Fruit fly (Drosophila melanogaster) whole organism, embryonic: ENCODE measurements around the gene Targ3.

Experiments
- BEAF-32 ChIP-seq: fragments of 200-800 bp; sonication (Bioruptor generic); optimal IDR thresholded peaks from 3 replicates; lab custom pipeline; 2017; ENCODE audit warnings: missing biosample characterization, missing genetic modification characterization, mild to moderate bottlenecking, moderate library complexity, missing genetic modification reagents
- Bteb2 ChIP-seq: fragments of 200-800 bp; sonication (Bioruptor generic); optimal IDR thresholded peaks from 2 replicates; lab custom pipeline; 2016; ENCODE audit warnings: missing biosample characterization, missing genetic modification characterization
- CG10366 ChIP-seq: fragments of 200-800 bp; sonication (Bioruptor generic); IDR thresholded peaks from 2 replicates; pipeline ENCODE4 v1.3.6; 2022; ENCODE audit warnings: missing biosample characterization, missing genetic modification characterization
- CG12744 ChIP-seq: fragments of 200-800 bp; sonication (Bioruptor generic); optimal IDR thresholded peaks from 2 replicates; lab custom pipeline; 2016; ENCODE audit warnings: missing biosample characterization, missing genetic modification characterization
- CG13775 ChIP-seq: fragments of 200-800 bp; sonication (Bioruptor generic); optimal IDR thresholded peaks from 3 replicates; lab custom pipeline; 2017; ENCODE audit warnings: missing biosample characterization, mild to moderate bottlenecking, missing genetic modification characterization
- CG14965 ChIP-seq: fragments of 200-800 bp; sonication (Bioruptor generic); optimal IDR thresholded peaks from 2 replicates; lab custom pipeline; 2016; ENCODE audit warnings: missing biosample characterization, missing genetic modification characterization, borderline replicate concordance
- CG15011 ChIP-seq: fragments of 200-800 bp; sonication (Bioruptor generic); optimal IDR thresholded peaks from 3 replicates; lab custom pipeline; 2018; ENCODE audit warnings: missing biosample characterization, mild to moderate bottlenecking, missing genetic modification characterization
- CG16813 ChIP-seq: fragments of 200-800 bp; sonication (Bioruptor generic); IDR thresholded peaks from 3 replicates; pipeline ENCODE4 v1.3.6; 2022; ENCODE audit warnings: missing biosample characterization, missing genetic modification characterization; ENCODE audit not compliant: partially characterized antibody
- CG17328 ChIP-seq: fragments of 200-800 bp; sonication (Bioruptor generic); IDR thresholded peaks from 2 replicates; pipeline ENCODE4 v1.3.6; 2022; ENCODE audit warnings: missing biosample characterization, missing genetic modification characterization
- CG17359 ChIP-seq: fragments of 200-800 bp; sonication (Bioruptor generic); optimal IDR thresholded peaks from 3 replicates; lab custom pipeline; 2018; ENCODE audit warnings: missing biosample characterization, mild to moderate bottlenecking, missing genetic modification characterization, moderate library complexity
- CG30403 ChIP-seq: fragments of 200-800 bp; sonication (Bioruptor generic); optimal IDR thresholded peaks from 3 replicates; lab custom pipeline; 2016; ENCODE audit warnings: missing biosample characterization, missing genetic modification characterization
- CG3281 ChIP-seq: fragments of 200-800 bp; sonication (Bioruptor generic); optimal IDR thresholded peaks from 3 replicates; lab custom pipeline; 2017; ENCODE audit warnings: missing biosample characterization, mild to moderate bottlenecking, missing genetic modification characterization
- CG3838 ChIP-seq: fragments of 200-800 bp; sonication (Bioruptor generic); optimal IDR thresholded peaks from 3 replicates; lab custom pipeline; 2016; ENCODE audit warnings: missing biosample characterization, missing genetic modification characterization
- CG6175 ChIP-seq: fragments of 200-800 bp; sonication (Bioruptor generic); IDR thresholded peaks from 3 replicates; pipeline ENCODE4 v1.3.6; 2022; ENCODE audit warnings: missing biosample characterization, missing genetic modification characterization
- CG7786 ChIP-seq: fragments of 200-800 bp; sonication (Bioruptor generic); optimal IDR thresholded peaks from 2 replicates; lab custom pipeline; 2016; ENCODE audit warnings: missing biosample characterization, missing genetic modification characterization
- CG7928 ChIP-seq: fragments of 200-800 bp; sonication (Bioruptor generic); optimal IDR thresholded peaks from 2 replicates; lab custom pipeline; 2017; ENCODE audit warnings: missing biosample characterization, mild to moderate bottlenecking, missing genetic modification characterization
- CG8089 ChIP-seq: fragments of 200-800 bp; sonication (Bioruptor generic); optimal IDR thresholded peaks from 3 replicates; lab custom pipeline; 2016; ENCODE audit warnings: missing biosample characterization, missing genetic modification characterization
- CG8359 ChIP-seq: fragments of 200-800 bp; sonication (Bioruptor generic); optimal IDR thresholded peaks from 2 replicates; lab custom pipeline; 2017; ENCODE audit warnings: missing biosample characterization, mild to moderate bottlenecking, missing genetic modification characterization, borderline replicate concordance
- CG8765 ChIP-seq: fragments of 200-800 bp; sonication (Bioruptor generic); IDR thresholded peaks from 2 replicates; pipeline ENCODE4 v1.3.6; 2022; ENCODE audit warnings: missing biosample characterization, missing genetic modification characterization
- CG9727 ChIP-seq: fragments of 200-800 bp; sonication (Bioruptor generic); optimal IDR thresholded peaks from 3 replicates; lab custom pipeline; 2017; ENCODE audit warnings: missing biosample characterization, mild to moderate bottlenecking, missing genetic modification characterization
- CrebB ChIP-seq: fragments of 200-800 bp; sonication (Bioruptor generic); optimal IDR thresholded peaks from 3 replicates; lab custom pipeline; 2018; ENCODE audit warnings: missing biosample characterization, mild to moderate bottlenecking, missing genetic modification characterization
- Dll ChIP-seq: fragments of 200-800 bp; sonication (Bioruptor generic); IDR thresholded peaks from 4 replicates; pipeline ENCODE4 v1.3.6; 2022; ENCODE audit warnings: missing biosample characterization, missing genetic modification characterization; ENCODE audit not compliant: partially characterized antibody
- Doc3 ChIP-seq: fragments of 200-800 bp; sonication (Bioruptor generic); IDR thresholded peaks from 3 replicates; pipeline ENCODE4 v1.3.6; 2022; ENCODE audit warnings: missing biosample characterization, missing genetic modification characterization; ENCODE audit not compliant: partially characterized antibody
- Dref ChIP-seq: fragments of 200-800 bp; sonication (Bioruptor generic); IDR thresholded peaks from 2 replicates; pipeline ENCODE4 v1.3.6; 2022; ENCODE audit warnings: missing biosample characterization, missing genetic modification characterization
- Drgx ChIP-seq: fragments of 200-800 bp; sonication (Bioruptor generic); IDR thresholded peaks from 2 replicates; pipeline ENCODE4 v1.3.6; 2022; ENCODE audit warnings: missing biosample characterization, missing genetic modification characterization
- HLH4C ChIP-seq: fragments of 200-800 bp; sonication (Bioruptor generic); IDR thresholded peaks from 3 replicates; pipeline ENCODE4 v1.3.6; 2022; ENCODE audit warnings: missing biosample characterization, missing genetic modification characterization; ENCODE audit not compliant: partially characterized antibody
- Hr39 ChIP-seq: fragments of >200 bp; optimal IDR thresholded peaks from 2 replicates; lab custom pipeline; 2017
- Hsf ChIP-seq: fragments of 200-800 bp; sonication (Bioruptor generic); optimal IDR thresholded peaks from 3 replicates; lab custom pipeline; 2016; ENCODE audit warnings: missing biosample characterization, missing genetic modification characterization
- NC2α ChIP-seq: fragments of 200-800 bp; sonication (Bioruptor generic); optimal IDR thresholded peaks from 2 replicates; lab custom pipeline; 2016; ENCODE audit warnings: missing biosample characterization, missing genetic modification characterization
- Nf-YC ChIP-seq: fragments of 200-800 bp; optimal IDR thresholded peaks from 3 replicates; lab custom pipeline; 2019; ENCODE audit warnings: missing biosample characterization, mild to moderate bottlenecking, missing genetic modification characterization, moderate library complexity
- Opbp ChIP-seq: fragments of 200-800 bp; sonication (Bioruptor generic); IDR thresholded peaks from 3 replicates; pipeline ENCODE4 v1.3.6; 2022; ENCODE audit warnings: missing biosample characterization, missing genetic modification characterization; ENCODE audit not compliant: partially characterized antibody
- PHDP ChIP-seq: fragments of 200-800 bp; sonication (Bioruptor generic); optimal IDR thresholded peaks from 3 replicates; lab custom pipeline; 2018; ENCODE audit warnings: missing biosample characterization, mild to moderate bottlenecking, missing genetic modification characterization, moderate library complexity
- Poxn ChIP-seq: fragments of 200-800 bp; sonication (Bioruptor generic); IDR thresholded peaks from 2 replicates; pipeline ENCODE4 v1.3.6; 2022; ENCODE audit warnings: missing biosample characterization, missing genetic modification characterization
- Rfx ChIP-seq: fragments of 200-800 bp; sonication (Bioruptor generic); IDR thresholded peaks from 2 replicates; pipeline ENCODE4 v1.3.6; 2022; ENCODE audit warnings: missing biosample characterization, missing genetic modification characterization
- Sry-δ ChIP-seq: fragments of 200-800 bp; sonication (Bioruptor generic); optimal IDR thresholded peaks from 2 replicates; lab custom pipeline; 2016; ENCODE audit warnings: missing biosample characterization, missing genetic modification characterization
- bigmax ChIP-seq: fragments of 200-800 bp; sonication (Bioruptor generic); optimal IDR thresholded peaks from 2 replicates; lab custom pipeline; 2018; ENCODE audit warnings: missing biosample characterization, mild to moderate bottlenecking, missing genetic modification characterization
- cg ChIP-seq: fragments of 200-800 bp; sonication (Bioruptor generic); optimal IDR thresholded peaks from 3 replicates; lab custom pipeline; 2019; ENCODE audit warnings: missing biosample characterization, mild to moderate bottlenecking, missing genetic modification characterization, moderate library complexity
- gt ChIP-seq: fragments of 200-800 bp; sonication (Bioruptor generic); IDR thresholded peaks from 2 replicates; pipeline ENCODE4 v1.3.6; 2022; ENCODE audit warnings: missing biosample characterization, missing genetic modification characterization
- hb ChIP-seq: fragments of 200-800 bp; sonication (Bioruptor generic); IDR thresholded peaks from 3 replicates; pipeline ENCODE4 v1.3.6; 2022; ENCODE audit warnings: missing biosample characterization, missing genetic modification characterization; ENCODE audit not compliant: partially characterized antibody
- jigr1 ChIP-seq: fragments of 200-800 bp; sonication (Bioruptor generic); IDR thresholded peaks from 3 replicates; pipeline ENCODE4 v1.3.6; 2022; ENCODE audit warnings: missing biosample characterization, missing genetic modification characterization
- kay ChIP-seq: fragments of 200-800 bp; sonication (Bioruptor generic); optimal IDR thresholded peaks from 2 replicates; lab custom pipeline; 2016; ENCODE audit warnings: missing biosample characterization, missing genetic modification characterization
- lola ChIP-seq, 3 experiments: fragments of >200 bp in 2 of 3; fragments of 200-800 bp in 1 of 3; sonication (Bioruptor generic) in 1 of 3; optimal IDR thresholded peaks; 2 replicates each; lab custom pipeline; 2017 to 2019; ENCODE audit warnings: missing biosample characterization in 3 of 3, missing genetic modification characterization in 3 of 3, mild to moderate bottlenecking in 1 of 3, moderate library complexity in 1 of 3
- nau ChIP-seq: fragments of 200-800 bp; sonication (Bioruptor generic); optimal IDR thresholded peaks from 3 replicates; lab custom pipeline; 2017; ENCODE audit warnings: missing biosample characterization, mild to moderate bottlenecking, missing genetic modification characterization, missing genetic modification reagents
- onecut ChIP-seq: fragments of 200-800 bp; sonication (Bioruptor generic); IDR thresholded peaks from 2 replicates; pipeline ENCODE4 v1.3.6; 2022; ENCODE audit warnings: missing biosample characterization, missing genetic modification characterization
- schlank ChIP-seq: fragments of 200-800 bp; sonication (Bioruptor generic); optimal IDR thresholded peaks from 2 replicates; lab custom pipeline; 2018; ENCODE audit warnings: missing biosample characterization, mild to moderate bottlenecking, missing genetic modification characterization
- stc ChIP-seq: fragments of 200-800 bp; sonication (Bioruptor generic); IDR thresholded peaks from 2 replicates; pipeline ENCODE4 v1.3.6; 2022; ENCODE audit warnings: missing biosample characterization, missing genetic modification characterization
- tap ChIP-seq: fragments of 200-800 bp; optimal IDR thresholded peaks from 3 replicates; lab custom pipeline; 2019; ENCODE audit warnings: missing biosample characterization, mild to moderate bottlenecking, missing genetic modification characterization, moderate library complexity
- trem ChIP-seq: fragments of 200-800 bp; optimal IDR thresholded peaks from 3 replicates; lab custom pipeline; 2019; ENCODE audit warnings: missing biosample characterization, mild to moderate bottlenecking, missing genetic modification characterization, moderate library complexity
- usp ChIP-seq: fragments of >200 bp; optimal IDR thresholded peaks from 2 replicates; lab custom pipeline; 2017; ENCODE audit warnings: missing biosample characterization, missing genetic modification characterization
- zen ChIP-seq: fragments of 200-800 bp; sonication (Bioruptor generic); optimal IDR thresholded peaks from 3 replicates; lab custom pipeline; 2018; ENCODE audit warnings: missing biosample characterization, mild to moderate bottlenecking, missing genetic modification characterization, moderate library complexity

Gene Targ3

DNA sequence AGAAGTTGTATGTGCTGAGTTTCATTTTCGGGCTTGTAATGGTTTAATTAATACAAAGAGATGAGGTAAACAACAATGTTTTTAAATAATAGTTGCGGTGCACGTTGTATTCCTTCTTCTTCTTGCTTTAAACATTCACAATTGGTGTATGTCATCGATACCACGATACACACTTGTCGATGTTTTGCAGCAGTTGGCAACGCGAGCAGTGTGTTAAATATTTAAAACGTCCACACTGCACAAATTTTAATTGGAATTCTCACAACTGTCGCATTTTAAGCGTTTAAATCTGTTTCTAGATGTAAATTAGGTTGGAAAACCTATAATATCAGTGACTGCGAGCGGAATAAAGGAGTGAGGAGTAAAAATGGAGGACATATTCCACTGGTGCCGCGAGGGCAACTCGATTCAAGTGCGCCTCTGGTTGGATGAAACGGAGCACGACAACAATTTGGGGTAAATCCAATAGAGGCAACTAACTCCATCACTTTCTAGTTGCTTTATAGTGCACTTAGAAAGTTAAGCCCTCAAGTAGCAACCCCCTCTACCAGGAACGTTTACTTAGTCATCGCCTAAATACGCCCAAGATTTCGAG lies 20.2 kb downstream of the Targ3 start, which contains the start of the genes Trmt112 and Ilk (continued):
- TF ChIP-seq CG10366 (GFP tag; lab: Robert Waterston, UW) (no peak), Drgx (no peak), CG7786 (GFP tag; lab: Kevin White, UChicago) (no peak), Bteb2 (GFP tag; lab: Kevin White, UChicago) (no peak), Dll (GFP tag; lab: Robert Waterston, UW) (peak; percentile 72; the same call in 3 of the 4 replicates), zen (tag; lab: Kevin White, UChicago) (no peak), CG17359 (tag; lab: Kevin White, UChicago) (no peak), Doc3 (GFP tag; lab: Robert Waterston, UW) (peak; percentile 61; the same call in 1 of the 3 replicates), CG12744 (GFP tag; lab: Kevin White, UChicago) (no peak), CG3838 (GFP tag; lab: Kevin White, UChicago) (no peak), CrebB (tag; lab: Kevin White, UChicago) (peak; percentile 24), jigr1 (GFP tag; lab: Robert Waterston, UW) (no peak), CG8359 (GFP tag; lab: Kevin White, UChicago) (no peak), Hsf (no peak), CG15011 (no peak), Dref (GFP tag; lab: Robert Waterston, UW) (peak; percentile 95), Opbp (peak; percentile 92), CG6175 (GFP tag; lab: Robert Waterston, UW) (no peak), kay (peak; percentile 44), stc (GFP tag; lab: Robert Waterston, UW) (no peak), hb (peak; percentile 80), BEAF-32 (GFP tag; lab: Kevin White, UChicago) (peak; percentile 89), bigmax (GFP tag; lab: Kevin White, UChicago) (no peak), CG30403 (GFP tag; lab: Kevin White, UChicago) (no peak), CG3281 (no peak), NC2α (no peak), CG14965 (GFP tag; lab: Kevin White, UChicago) (no peak), schlank (tag; lab: Kevin White, UChicago) (no peak), CG16813 (GFP tag; lab: Robert Waterston, UW) (peak; percentile 84), CG8765 (no peak), CG13775 (GFP tag; lab: Kevin White, UChicago) (no peak), lola (GFP tag; optimal IDR thresholded peaks at IDR 0.05; lab: Kevin White, UChicago) (no peak), PHDP (tag; lab: Kevin White, UChicago) (no peak), Nf-YC (no peak), nau (GFP tag; lab: Kevin White, UChicago) (no peak), tap (tag; lab: Kevin White, UChicago) (no peak), Poxn (GFP tag; lab: Robert Waterston, UW) (no peak), Rfx (GFP tag; lab: Robert Waterston, UW) (peak; percentile 42; the same call in 1 of the 2 replicates), cg (GFP tag; lab: Kevin White, UChicago) (peak; percentile 19), usp (GFP tag; lab: Kevin White, UChicago) (no peak), CG8089 (no peak), HLH4C (GFP tag; lab: Robert Waterston, UW) (peak; percentile 84), onecut (GFP tag; lab: Robert Waterston, UW) (peak; percentile 78; the same call in 1 of the 2 replicates), gt (GFP tag; lab: Robert Waterston, UW) (no peak), Sry-δ (GFP tag; lab: Kevin White, UChicago) (peak; percentile 75), Hr39 (lab: Kevin White, UChicago) (no peak), CG9727 (GFP tag; lab: Kevin White, UChicago) (no peak), trem (tag; lab: Kevin White, UChicago) (peak; percentile 37), CG17328 (GFP tag; lab: Robert Waterston, UW) (no peak), CG7928 (GFP tag; lab: Kevin White, UChicago) (no peak)
